Worm (Caenorhabditis elegans) whole organism, young adult: ENCODE measurements around the gene nbs-1.

Experiments
- B0035.1 ChIP-seq: sonication (generic microtip); optimal IDR thresholded peaks from 2 replicates; lab custom pipeline; 2016; ENCODE audit warnings: missing genetic modification characterization, mild to moderate bottlenecking, missing compliant biosample characterization, missing genotype, missing genetic modification reagents
- C17E4.6 ChIP-seq: fragments of 200-800 bp; sonication (Bioruptor generic); IDR thresholded peaks from 2 replicates; pipeline ENCODE4 v1.3.6; 2022; ENCODE audit warnings: missing genetic modification reagents, missing genetic modification characterization, missing compliant biosample characterization
- ama-1 ChIP-seq, 3 experiments: fragments of 150-350 bp in 1 of 3; sonication (generic microtip) in 2 of 3; optimal IDR thresholded peaks; 2 replicates each; lab custom pipeline; 2014 to 2018; ENCODE audit warnings: missing biosample characterization in 2 of 3, missing genetic modification characterization in 2 of 3, missing genetic modification reagents in 2 of 3
- attf-3 ChIP-seq: fragments of 200-800 bp; sonication (Bioruptor generic); conservative IDR thresholded peaks from 2 replicates; pipeline ENCODE4 v1.3.6; 2022; ENCODE audit warnings: missing genetic modification reagents, missing genetic modification characterization, missing compliant biosample characterization
- cebp-2 ChIP-seq: fragments of 200-800 bp; sonication (Bioruptor generic); IDR thresholded peaks from 2 replicates; pipeline ENCODE4 v1.3.6; 2022; ENCODE audit warnings: missing genetic modification characterization, missing compliant biosample characterization
- ceh-100 ChIP-seq: fragments of 200-800 bp; sonication (Bioruptor generic); IDR thresholded peaks from 2 replicates; pipeline ENCODE4 v1.3.6; 2022; ENCODE audit warnings: missing genetic modification reagents, missing genetic modification characterization, missing compliant biosample characterization
- ekl-4 ChIP-seq: fragments of 200-800 bp; sonication (Bioruptor generic); IDR thresholded peaks from 2 replicates; pipeline ENCODE4 v1.3.6; 2022; ENCODE audit warnings: missing genetic modification reagents, missing genetic modification characterization, missing compliant biosample characterization
- hsf-1 ChIP-seq: fragments of 200-800 bp; sonication (Bioruptor generic); IDR thresholded peaks from 2 replicates; pipeline ENCODE4 v1.3.6; 2022; ENCODE audit warnings: missing genetic modification reagents, missing genetic modification characterization, missing compliant biosample characterization
- lin-26 ChIP-seq: fragments of 200-800 bp; sonication (Bioruptor generic); IDR thresholded peaks from 2 replicates; pipeline ENCODE4 v1.3.6; 2022; ENCODE audit warnings: missing genetic modification reagents, missing genetic modification characterization, missing compliant biosample characterization
- lin-40 ChIP-seq: sonication (generic microtip); optimal IDR thresholded peaks from 2 replicates; lab custom pipeline; 2016; ENCODE audit warnings: missing genetic modification characterization, mild to moderate bottlenecking, missing compliant biosample characterization, missing genotype, missing genetic modification reagents
- lin-54 ChIP-seq: fragments of 200-800 bp; sonication (Bioruptor generic); optimal IDR thresholded peaks from 2 replicates; lab custom pipeline; 2018; ENCODE audit warnings: mild to moderate bottlenecking, missing genetic modification characterization, missing compliant biosample characterization
- pha-4 ChIP-seq: fragments of 150-350 bp; sonication (generic microtip); optimal IDR thresholded peaks from 2 replicates; lab custom pipeline; 2014; ENCODE audit warnings: missing biosample characterization, missing genetic modification reagents, missing genetic modification characterization
- snpc-4 ChIP-seq, 5 experiments: fragments of 150-350 bp in 1 of 5; sonication (generic microtip) in 4 of 5; optimal IDR thresholded peaks; 2 replicates each; lab custom pipeline; 2014 to 2018; ENCODE audit warnings: missing genetic modification characterization in 5 of 5, missing biosample characterization in 3 of 5, antibody characterized with exemption in 2 of 5, mild to moderate bottlenecking in 2 of 5, missing compliant biosample characterization in 2 of 5, missing genotype in 2 of 5, moderate library complexity in 2 of 5, missing genetic modification reagents in 1 of 5
- unc-62 ChIP-seq: fragments of 150-350 bp; optimal IDR thresholded peaks from 2 replicates; lab custom pipeline; 2014; ENCODE audit warnings: missing biosample characterization, missing genetic modification reagents, missing genetic modification characterization

DNA sequence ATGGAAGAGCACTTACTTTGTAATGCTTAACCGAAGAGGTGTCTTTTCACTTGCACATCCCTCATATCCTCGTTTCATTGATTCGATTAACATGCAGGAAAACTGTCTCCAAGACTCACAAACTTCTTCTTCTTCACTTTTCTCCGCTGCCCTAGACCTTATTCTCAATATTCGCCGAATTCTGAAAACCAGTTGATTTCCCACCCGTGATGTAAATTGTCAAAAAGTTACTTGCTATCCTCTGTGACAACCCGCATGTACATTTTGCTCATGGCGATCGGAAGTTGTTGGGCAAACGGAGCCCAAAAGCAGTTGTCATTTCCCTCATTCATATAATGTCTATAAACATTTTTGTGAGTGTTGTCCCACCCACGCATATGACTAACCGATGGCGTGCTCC lies 14.1 kb upstream of the nbs-1 start:
- TF ChIP-seq ama-1 (optimal IDR thresholded peaks at IDR 0.05; lab: Kevin White, UChicago) (no peak), ama-1 (GFP tag; optimal IDR thresholded peaks at IDR 0.05; lab: Kevin White, UChicago) (no peak), ekl-4 (GFP tag; lab: Robert Waterston, UW) (no peak), ceh-100 (GFP tag; lab: Robert Waterston, UW) (no peak), lin-26 (no peak), B0035.1 (tag; lab: Kevin White, UChicago) (no peak), hsf-1 (no peak), C17E4.6 (GFP tag; lab: Robert Waterston, UW) (no peak), attf-3 (GFP tag; lab: Robert Waterston, UW) (no peak), cebp-2 (GFP tag; lab: Robert Waterston, UW) (no peak), lin-54 (no peak), unc-62 (GFP tag; lab: Kevin White, UChicago) (no peak), lin-40 (tag; lab: Kevin White, UChicago) (no peak), pha-4 (tag; lab: Kevin White, UChicago) (no peak), snpc-4 (GFP tag; optimal IDR thresholded peaks at IDR 0.05; lab: Kevin White, UChicago) (no peak), snpc-4 (tag; optimal IDR thresholded peaks at IDR 0.05; lab: Kevin White, UChicago) (no peak)
